Worm (Caenorhabditis elegans) whole organism, late embryonic: Measurements from ENCODE around the gene srw-99.

ENCODE experiments used
- ahr-1 ChIP-seq: sonication (generic microtip); optimal IDR thresholded peaks from 2 replicates; lab custom pipeline; 2016; ENCODE audit warnings: missing genetic modification characterization, missing compliant biosample characterization
- ceh-18 ChIP-seq: sonication (generic microtip); optimal IDR thresholded peaks from 2 replicates; lab custom pipeline; 2016; ENCODE audit warnings: missing genetic modification characterization, missing compliant biosample characterization
- ceh-22 ChIP-seq: sonication (generic microtip); optimal IDR thresholded peaks from 2 replicates; lab custom pipeline; 2017; ENCODE audit warnings: missing biosample characterization, missing genetic modification characterization
- ceh-24 ChIP-seq: sonication (generic microtip); optimal IDR thresholded peaks from 2 replicates; lab custom pipeline; 2016; ENCODE audit warnings: mild to moderate bottlenecking, missing genetic modification characterization, missing compliant biosample characterization
- ceh-31 ChIP-seq: sonication (generic microtip); optimal IDR thresholded peaks from 2 replicates; lab custom pipeline; 2016; ENCODE audit warnings: missing genetic modification characterization, missing compliant biosample characterization
- ceh-45 ChIP-seq: fragments of 200-800 bp; sonication (Bioruptor generic); IDR thresholded peaks from 2 replicates; pipeline ENCODE4 v1.3.6; 2022; ENCODE audit warnings: missing genetic modification reagents, missing genetic modification characterization, missing compliant biosample characterization
- ceh-48 ChIP-seq: sonication (generic microtip); optimal IDR thresholded peaks from 2 replicates; lab custom pipeline; 2016; ENCODE audit warnings: missing genetic modification characterization, inconsistent platforms, missing compliant biosample characterization
- ceh-9 ChIP-seq: sonication (generic microtip); optimal IDR thresholded peaks from 2 replicates; lab custom pipeline; 2016; ENCODE audit warnings: mild to moderate bottlenecking, missing genetic modification characterization, inconsistent platforms, missing compliant biosample characterization
- dmd-4 ChIP-seq: sonication (generic microtip); optimal IDR thresholded peaks from 2 replicates; lab custom pipeline; 2016; ENCODE audit warnings: borderline replicate concordance, missing genetic modification characterization, missing compliant biosample characterization
- dve-1 ChIP-seq: sonication (generic microtip); optimal IDR thresholded peaks from 2 replicates; lab custom pipeline; 2017; ENCODE audit warnings: antibody characterized with exemption, mild to moderate bottlenecking, missing genetic modification characterization, missing compliant biosample characterization
- elt-2 ChIP-seq: sonication (generic microtip); optimal IDR thresholded peaks from 2 replicates; lab custom pipeline; 2016; ENCODE audit warnings: missing genetic modification reagents, missing genetic modification characterization, missing compliant biosample characterization
- elt-4 ChIP-seq: sonication (generic microtip); optimal IDR thresholded peaks from 2 replicates; lab custom pipeline; 2016; ENCODE audit warnings: missing genetic modification characterization, missing compliant biosample characterization
- ets-4 ChIP-seq: sonication (generic microtip); optimal IDR thresholded peaks from 2 replicates; lab custom pipeline; 2016; ENCODE audit warnings: missing genetic modification characterization, missing compliant biosample characterization
- eyg-1 ChIP-seq: sonication (generic microtip); optimal IDR thresholded peaks from 2 replicates; lab custom pipeline; 2016; ENCODE audit warnings: missing genotype, missing genetic modification characterization, missing compliant biosample characterization
- fkh-6 ChIP-seq: sonication (generic microtip); optimal IDR thresholded peaks from 2 replicates; lab custom pipeline; 2016; ENCODE audit warnings: missing genetic modification characterization, missing compliant biosample characterization
- gmeb-2 ChIP-seq: sonication (generic microtip); optimal IDR thresholded peaks from 2 replicates; lab custom pipeline; 2016; ENCODE audit warnings: missing genetic modification characterization, inconsistent platforms, missing compliant biosample characterization
- hlh-15 ChIP-seq: sonication (generic microtip); optimal IDR thresholded peaks from 2 replicates; lab custom pipeline; 2016; ENCODE audit warnings: missing genetic modification characterization, missing compliant biosample characterization
- hlh-6 ChIP-seq: sonication (generic microtip); optimal IDR thresholded peaks from 2 replicates; lab custom pipeline; 2016; ENCODE audit warnings: missing genotype, missing genetic modification characterization, missing compliant biosample characterization
- hlh-8 ChIP-seq: sonication (generic microtip); optimal IDR thresholded peaks from 2 replicates; lab custom pipeline; 2016; ENCODE audit warnings: missing genotype, missing genetic modification characterization, missing compliant biosample characterization
- nfya-1 ChIP-seq: sonication (generic microtip); optimal IDR thresholded peaks from 2 replicates; lab custom pipeline; 2017; ENCODE audit warnings: missing genetic modification characterization, mild to moderate bottlenecking, missing compliant biosample characterization, antibody characterized with exemption, moderate library complexity
- nhr-11 ChIP-seq: fragments of 150-350 bp; optimal IDR thresholded peaks from 2 replicates; lab custom pipeline; 2014; ENCODE audit warnings: missing biosample characterization, missing genetic modification characterization
- npax-4 ChIP-seq: sonication (generic microtip); optimal IDR thresholded peaks from 2 replicates; lab custom pipeline; 2016; ENCODE audit warnings: missing genetic modification characterization, missing compliant biosample characterization
- odd-2 ChIP-seq: sonication (generic microtip); optimal IDR thresholded peaks from 2 replicates; lab custom pipeline; 2017; ENCODE audit warnings: antibody characterized with exemption, mild to moderate bottlenecking, missing genetic modification characterization, missing compliant biosample characterization
- pag-3 ChIP-seq: sonication (generic microtip); optimal IDR thresholded peaks from 2 replicates; lab custom pipeline; 2016; ENCODE audit warnings: missing compliant biosample characterization, missing genetic modification characterization, borderline replicate concordance
- pat-9 ChIP-seq: fragments of 200-800 bp; sonication (Bioruptor generic); optimal IDR thresholded peaks from 2 replicates; lab custom pipeline; 2018; ENCODE audit warnings: mild to moderate bottlenecking, missing genetic modification characterization, moderate library complexity, missing compliant biosample characterization
- pax-1 ChIP-seq: fragments of 150-350 bp; optimal IDR thresholded peaks from 2 replicates; lab custom pipeline; 2014; ENCODE audit warnings: missing biosample characterization, missing genetic modification characterization
- pha-2 ChIP-seq: sonication (generic microtip); optimal IDR thresholded peaks from 2 replicates; lab custom pipeline; 2017; ENCODE audit warnings: mild to moderate bottlenecking, missing genetic modification characterization, missing compliant biosample characterization
- pha-4 ChIP-seq: fragments of 150-350 bp; optimal IDR thresholded peaks from 2 replicates; lab custom pipeline; 2018; ENCODE audit warnings: missing biosample characterization, missing genetic modification reagents, missing genetic modification characterization
- pqm-1 ChIP-seq: sonication (generic microtip); optimal IDR thresholded peaks from 2 replicates; lab custom pipeline; 2016; ENCODE audit warnings: missing genetic modification characterization, missing compliant biosample characterization
- rnt-1 ChIP-seq: sonication (generic microtip); optimal IDR thresholded peaks from 2 replicates; lab custom pipeline; 2016; ENCODE audit warnings: missing genetic modification characterization, missing compliant biosample characterization
- syd-9 ChIP-seq: sonication (generic microtip); optimal IDR thresholded peaks from 2 replicates; lab custom pipeline; 2016; ENCODE audit warnings: mild to moderate bottlenecking, missing genetic modification characterization, moderate library complexity, missing compliant biosample characterization
- ttx-3 ChIP-seq: sonication (generic microtip); optimal IDR thresholded peaks from 2 replicates; lab custom pipeline; 2016; ENCODE audit warnings: missing genetic modification reagents, missing genetic modification characterization, missing compliant biosample characterization
- unc-3 ChIP-seq, 2 experiments: fragments of 200-800 bp in 1 of 2; sonication (Bioruptor generic) in 1 of 2; sonication (generic microtip) in 1 of 2; conservative IDR thresholded peaks in 1 of 2; optimal IDR thresholded peaks in 1 of 2; 2 replicates each; pipeline versions ENCODE4 v1.3.6 to Lab custom; 2016 to 2022; ENCODE audit warnings: missing compliant biosample characterization in 2 of 2, missing genetic modification characterization in 2 of 2, missing genetic modification reagents in 1 of 2
- unc-42 ChIP-seq: sonication (generic microtip); optimal IDR thresholded peaks from 2 replicates; lab custom pipeline; 2016; ENCODE audit warnings: missing genotype, missing genetic modification characterization, missing compliant biosample characterization
- unc-86 ChIP-seq: sonication (generic microtip); optimal IDR thresholded peaks from 2 replicates; lab custom pipeline; 2016; ENCODE audit warnings: missing genetic modification characterization, missing compliant biosample characterization
- zip-5 ChIP-seq: sonication (generic microtip); optimal IDR thresholded peaks from 2 replicates; lab custom pipeline; 2016; ENCODE audit warnings: missing genetic modification characterization, missing compliant biosample characterization
- ztf-16 ChIP-seq: sonication (generic microtip); optimal IDR thresholded peaks from 2 replicates; lab custom pipeline; 2017; ENCODE audit warnings: missing genetic modification characterization, missing compliant biosample characterization

Gene srw-99

DNA sequence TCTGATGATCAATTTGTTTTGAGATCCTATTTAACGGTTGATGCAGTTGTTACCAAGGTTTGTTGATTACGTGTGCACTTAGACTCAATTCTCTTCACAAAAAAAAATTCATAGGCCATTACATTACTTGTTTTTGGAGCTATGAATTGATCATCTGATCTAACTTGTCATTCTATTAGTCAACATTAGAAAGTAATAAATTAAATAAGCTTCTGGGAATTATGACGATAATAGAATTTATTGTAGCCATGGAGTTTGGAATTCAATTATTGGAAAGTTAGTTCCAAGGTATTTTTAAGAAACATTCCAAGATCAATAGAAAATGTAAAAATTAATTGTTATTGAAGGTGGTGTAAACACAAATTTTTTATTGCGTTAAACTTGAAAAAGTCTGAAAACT lies 9.7 kb downstream of the srw-99 start:
- no peak for TF ChIP-seq hlh-15
- TF ChIP-seq, all 69 proteins: peak for 0

DNA sequence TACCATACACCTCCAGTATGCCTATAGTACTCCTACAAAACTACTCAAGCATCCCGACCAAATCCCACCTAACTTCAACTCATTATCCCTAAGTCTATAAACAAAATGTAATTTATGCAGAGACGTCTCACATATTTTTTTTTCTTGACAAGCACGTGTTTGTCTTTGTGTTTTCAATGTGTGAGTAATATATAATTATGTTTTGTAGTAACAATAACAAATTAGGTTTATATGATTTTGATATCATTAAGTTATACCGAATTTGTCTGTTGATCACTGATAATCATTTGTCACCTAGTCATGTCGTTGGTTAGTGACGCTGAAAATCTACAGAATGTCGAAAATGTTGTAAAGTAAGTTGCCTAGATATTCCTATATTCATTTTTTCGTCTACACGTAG lies 11.4 kb downstream of the srw-99 start, which contains the start of gene srw-102:
Gene srw-102 (plus strand): TSS at position 301 of the 400 bp plus-strand sequence.
- TF ChIP-seq ceh-9 (tag; lab: Kevin White, UChicago) = no peak
- no peak for TF ChIP-seq unc-3 (GFP tag; conservative IDR thresholded peaks at IDR 0.05; lab: Robert Waterston, UW)
- no peak for TF ChIP-seq unc-3 (tag; optimal IDR thresholded peaks at IDR 0.05; lab: Kevin White, UChicago)
- no peak for TF ChIP-seq unc-86 (tag; lab: Kevin White, UChicago)
- no peak for TF ChIP-seq hlh-8 (tag; lab: Kevin White, UChicago)
- TF ChIP-seq ceh-31 (tag; lab: Kevin White, UChicago) = no peak
- no peak for TF ChIP-seq elt-2 (tag; lab: Kevin White, UChicago)
- TF ChIP-seq fkh-6 (tag; lab: Kevin White, UChicago) = no peak
- no peak for TF ChIP-seq pha-2 (tag; lab: Kevin White, UChicago)
- TF ChIP-seq hlh-15 = no peak
- no peak for TF ChIP-seq unc-42 (tag; lab: Kevin White, UChicago)
- TF ChIP-seq syd-9 = no peak
- TF ChIP-seq ceh-45 (GFP tag; lab: Robert Waterston, UW) = no peak
- TF ChIP-seq eyg-1 (tag; lab: Kevin White, UChicago) = no peak

DNA sequence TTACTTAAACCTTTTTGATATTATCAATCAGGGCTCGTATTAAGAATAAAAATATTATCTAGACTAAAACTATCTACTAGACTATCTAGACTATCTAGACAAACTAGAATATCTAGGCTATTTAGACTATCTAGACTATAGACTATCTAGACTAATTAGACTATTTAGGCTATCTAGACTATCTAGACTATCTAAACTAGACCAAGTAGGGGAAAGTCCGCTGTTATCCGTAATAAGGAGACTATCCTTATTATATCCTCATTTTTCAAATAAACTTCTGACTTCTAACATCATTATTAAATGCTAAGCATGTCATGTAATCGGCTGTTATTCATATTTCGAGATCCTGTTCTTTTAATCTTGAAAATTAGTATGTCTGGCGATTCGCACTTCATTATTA lies 13.4 kb downstream of the srw-99 start, which contains the start of gene srw-101:
Gene srw-101 (plus strand): TSS at position 301 of the 400 bp plus-strand sequence.
- no peak for TF ChIP-seq ahr-1 (tag; lab: Kevin White, UChicago)
- no peak for TF ChIP-seq ceh-22 (tag; lab: Kevin White, UChicago)
- TF ChIP-seq pax-1 (tag; lab: Kevin White, UChicago) = no peak
- TF ChIP-seq ceh-31 (tag; lab: Kevin White, UChicago) = no peak
- TF ChIP-seq pag-3 (tag; lab: Kevin White, UChicago) = no peak
- TF ChIP-seq pat-9 (tag; lab: Kevin White, UChicago) = no peak
- no peak for TF ChIP-seq elt-4 (tag; lab: Kevin White, UChicago)
- TF ChIP-seq dve-1 (tag; lab: Kevin White, UChicago) = no peak
- no peak for TF ChIP-seq dmd-4 (tag; lab: Kevin White, UChicago)
- TF ChIP-seq nhr-11 = no peak
- no peak for TF ChIP-seq syd-9
- TF ChIP-seq unc-42 (tag; lab: Kevin White, UChicago) = no peak
- TF ChIP-seq eyg-1 (tag; lab: Kevin White, UChicago) = no peak
- no peak for TF ChIP-seq hlh-8 (tag; lab: Kevin White, UChicago)
- no peak for TF ChIP-seq ceh-48 (tag; lab: Kevin White, UChicago)
- TF ChIP-seq unc-3 (GFP tag; conservative IDR thresholded peaks at IDR 0.05; lab: Robert Waterston, UW) = no peak
- no peak for TF ChIP-seq unc-3 (tag; optimal IDR thresholded peaks at IDR 0.05; lab: Kevin White, UChicago)
- no peak for TF ChIP-seq pqm-1 (tag; lab: Kevin White, UChicago)
- TF ChIP-seq pha-4 = no peak

DNA sequence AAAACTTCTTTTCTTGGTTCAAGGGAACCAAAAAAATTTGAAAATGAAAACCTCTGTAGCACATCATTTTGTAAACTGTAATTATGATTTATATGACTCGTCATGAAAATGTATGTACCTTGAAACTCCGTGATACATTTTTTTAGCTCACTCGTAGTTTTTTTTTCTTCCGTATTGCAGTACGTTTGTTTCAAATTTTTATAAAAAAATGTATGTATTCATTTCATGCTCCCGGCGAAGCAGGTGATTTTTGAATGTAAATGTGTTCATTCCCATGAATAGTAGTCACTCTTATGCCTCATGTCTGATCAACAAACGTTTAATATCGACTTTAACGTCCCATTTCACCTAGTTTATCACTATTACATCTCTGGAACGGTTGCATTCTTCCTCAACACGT lies 16.8 kb downstream of the srw-99 start, which contains the start of gene sri-27:
Gene sri-27 (plus strand): TSS at position 301 of the 400 bp plus-strand sequence.
- TF ChIP-seq nfya-1 (tag; lab: Kevin White, UChicago) = no peak
- TF ChIP-seq ttx-3 (tag; lab: Kevin White, UChicago) = no peak
- TF ChIP-seq nhr-11 = no peak
- TF ChIP-seq odd-2 (tag; lab: Kevin White, UChicago) = no peak
- TF ChIP-seq ceh-18 (tag; lab: Kevin White, UChicago) = no peak
- TF ChIP-seq gmeb-2 = no peak
- no peak for TF ChIP-seq ztf-16
- TF ChIP-seq ceh-24 (tag; lab: Kevin White, UChicago) = no peak
- no peak for TF ChIP-seq eyg-1 (tag; lab: Kevin White, UChicago)
- no peak for TF ChIP-seq unc-86 (tag; lab: Kevin White, UChicago)
- TF ChIP-seq ceh-9 (tag; lab: Kevin White, UChicago) = no peak
- TF ChIP-seq npax-4 = no peak
- TF ChIP-seq hlh-6 (tag; lab: Kevin White, UChicago) = no peak
- no peak for TF ChIP-seq zip-5
- no peak for TF ChIP-seq ets-4
- TF ChIP-seq dve-1 (tag; lab: Kevin White, UChicago) = no peak
- TF ChIP-seq rnt-1 (tag; lab: Kevin White, UChicago) = no peak
